Fruit fly (Drosophila melanogaster) whole organism, embryonic: ENCODE data around the gene CG32267.

Experiments used
- CG13123 ChIP-seq: fragments of 200-800 bp; sonication (Bioruptor generic); optimal IDR thresholded peaks from 2 replicates; lab custom pipeline; 2016; ENCODE audit warnings: missing biosample characterization, missing genetic modification characterization
- Med ChIP-seq: fragments of 200-800 bp; sonication (Bioruptor generic); peaks from one replicate; lab custom pipeline; 2016; ENCODE audit warnings: missing biosample characterization, missing genetic modification characterization, mild to moderate bottlenecking, inconsistent platforms, moderate library complexity
- pfk ChIP-seq: fragments of 200-800 bp; sonication (Bioruptor generic); optimal IDR thresholded peaks from 2 replicates; lab custom pipeline; 2018; ENCODE audit warnings: missing biosample characterization, mild to moderate bottlenecking, missing genetic modification characterization, moderate library complexity

DNA sequence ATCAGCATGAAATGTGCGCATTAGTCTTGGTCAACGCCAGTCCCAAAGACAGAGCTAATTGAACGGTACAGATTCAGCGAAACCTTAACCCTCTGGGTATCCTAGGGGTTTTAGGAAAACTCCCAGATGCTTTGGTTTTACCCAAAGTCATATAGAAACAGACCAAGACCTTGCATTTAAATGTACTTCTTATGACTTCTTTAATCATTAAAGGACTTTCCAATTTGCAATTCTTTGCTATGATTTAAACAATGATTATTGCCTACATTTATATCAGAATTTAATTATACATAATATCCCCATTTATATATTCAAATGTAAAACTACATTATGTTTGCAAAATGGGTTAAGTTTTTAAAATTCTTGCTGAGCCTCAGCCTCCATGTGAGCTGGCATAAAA lies 48.9 kb downstream of the CG32267 start:
- TF ChIP-seq CG13123 (GFP tag; lab: Kevin White, UChicago) (no peak), pfk (GFP tag; lab: Kevin White, UChicago) (no peak), Med (GFP tag; lab: Kevin White, UChicago) (no peak)
